Fruit fly (Drosophila melanogaster): Measurements from ENCODE around the gene Vps33B.

DNA sequence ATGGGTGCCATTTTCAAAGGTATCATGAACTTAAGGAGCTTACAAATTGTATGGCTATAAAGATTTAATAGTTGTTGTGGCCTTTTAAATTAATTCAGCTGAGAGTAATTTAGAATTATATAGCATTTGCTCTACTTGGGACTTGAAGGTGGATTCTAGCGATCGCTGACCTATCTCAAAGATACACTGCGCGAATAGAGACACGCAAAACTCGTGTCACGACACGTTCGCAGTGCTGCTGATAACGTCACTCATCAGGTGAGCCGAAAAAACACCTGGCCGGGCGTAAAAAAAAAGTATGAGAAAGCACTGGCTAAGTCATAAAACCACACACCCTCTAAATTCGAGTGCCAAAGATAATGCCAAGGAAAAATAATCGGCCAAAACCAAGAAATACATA, 16.4 kb downstream of the Vps33B start:
- peak; percentile 26; the same call in 1 of the 2 replicates for TF ChIP-seq CG14441 (GFP tag; IDR thresholded peaks at IDR 0.05)
- no peak for TF ChIP-seq Eip74EF (GFP tag; optimal IDR thresholded peaks at IDR 0.05)
